Worm (Caenorhabditis elegans): ENCODE data around the gene Y111B2A.12.

DNA sequence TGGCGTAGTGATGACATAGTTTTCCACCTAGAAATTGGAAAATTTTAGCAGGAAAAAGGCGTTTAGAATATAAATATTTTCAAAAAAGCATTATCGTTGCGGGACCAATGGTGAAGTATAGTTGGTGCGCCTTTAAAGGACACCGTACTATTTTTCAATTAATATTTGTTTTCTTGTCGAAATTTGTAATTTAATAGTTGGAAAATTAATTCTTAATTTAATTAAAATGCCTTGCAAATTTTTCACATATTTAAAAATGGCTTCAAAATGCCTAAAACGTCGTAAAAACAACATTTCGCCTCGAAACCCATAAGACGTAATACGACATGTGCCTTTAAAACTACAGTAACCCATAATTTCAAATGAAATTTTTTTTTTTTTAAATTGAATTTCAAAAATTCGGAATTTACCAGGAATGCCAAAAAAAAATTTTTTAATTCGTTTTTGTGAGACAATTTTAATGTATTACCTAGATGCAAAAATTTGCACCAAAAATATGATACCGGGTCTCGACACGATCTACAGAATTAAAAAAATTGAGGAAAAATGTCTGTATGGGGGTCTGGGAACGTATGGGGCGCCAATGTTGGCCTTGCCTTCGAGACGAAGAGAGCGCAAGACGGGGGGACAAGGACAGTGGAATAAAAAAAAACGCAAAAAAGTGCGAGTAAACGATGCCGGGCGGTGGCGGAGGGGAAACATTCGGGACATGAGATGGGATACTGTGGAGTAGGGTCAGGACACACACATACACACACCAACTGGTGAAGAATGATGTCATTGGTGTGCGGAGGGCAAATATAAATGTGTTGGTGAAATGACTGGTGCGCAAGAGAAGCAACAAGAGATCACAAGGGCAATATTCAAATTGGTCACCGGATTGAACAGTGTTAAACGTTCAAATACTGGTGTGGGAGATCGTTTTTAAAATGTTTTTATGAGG, 33.5 kb upstream of the Y111B2A.12 start, which contains the start of gene aakg-1:
- TF ChIP-seq nhr-237 (tag; optimal IDR thresholded peaks at IDR 0.05) (no peak), egl-27 (tag; optimal IDR thresholded peaks at IDR 0.05) (no peak), hmg-11 (tag; optimal IDR thresholded peaks at IDR 0.05) (no peak), ama-1 (optimal IDR thresholded peaks at IDR 0.05) (no peak), nfya-1 (tag; optimal IDR thresholded peaks at IDR 0.05; ENCODE audit: insufficient read depth) (no peak), ceh-82 (tag; optimal IDR thresholded peaks at IDR 0.05) (no peak), unc-62 (GFP tag; optimal IDR thresholded peaks at IDR 0.05) (no peak), nhr-28 (tag; optimal IDR thresholded peaks at IDR 0.05) (no peak)
